Fruit fly (Drosophila melanogaster): ENCODE data around the gene MED20.

Gene MED20

DNA sequence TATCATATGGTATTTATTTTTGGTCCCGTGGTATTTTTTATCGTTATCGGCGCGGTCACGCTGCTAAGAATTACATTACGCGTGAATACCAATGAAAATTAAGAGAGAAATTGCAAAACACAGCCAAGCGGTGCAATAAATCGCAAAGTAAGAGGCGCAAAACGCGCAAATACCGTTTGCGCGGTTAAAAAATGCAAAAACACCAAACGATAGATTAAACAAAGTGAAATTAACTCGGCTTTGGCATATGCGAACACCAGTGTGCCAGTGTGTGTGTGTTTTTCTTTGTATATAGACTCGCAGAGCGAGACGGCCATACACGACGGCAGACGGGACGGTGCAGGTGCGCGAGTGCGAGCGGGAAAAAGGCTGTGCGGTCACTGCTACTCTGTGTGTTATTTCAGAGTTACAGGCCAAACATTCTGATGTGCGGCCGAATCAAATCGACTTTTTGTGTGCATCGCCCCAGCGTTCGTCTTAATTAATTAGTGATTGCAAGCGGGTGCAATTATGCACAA, 41.9 kb downstream of the MED20 start, which contains the start of gene Cka (continued):
- TF ChIP-seq CG4617 (GFP tag; optimal IDR thresholded peaks at IDR 0.05; ENCODE audit: borderline replicate concordance) = peak; percentile 93
- peak; percentile 11 for TF ChIP-seq Abd-B (GFP tag; optimal IDR thresholded peaks at IDR 0.05)
- TF ChIP-seq CG15601 (tag; optimal IDR thresholded peaks at IDR 0.05) = no peak
- no peak for TF ChIP-seq CG13775 (GFP tag; optimal IDR thresholded peaks at IDR 0.05)
- TF ChIP-seq Adf1 (GFP tag; IDR thresholded peaks at IDR 0.05) = no peak; the same call in 1 of the 2 replicates
- TF ChIP-seq CG1832 (GFP tag; optimal IDR thresholded peaks at IDR 0.05) = peak; percentile 97
- TF ChIP-seq hbn (GFP tag; IDR thresholded peaks at IDR 0.05; ENCODE audit: partially characterized antibody) = no peak
- no peak for TF ChIP-seq CG10654 (GFP tag; optimal IDR thresholded peaks at IDR 0.05)
- no peak for TF ChIP-seq CG3847 (GFP tag; IDR thresholded peaks at IDR 0.05)
- no peak for TF ChIP-seq eyg (GFP tag; optimal IDR thresholded peaks at IDR 0.05)
- TF ChIP-seq CG10543 (GFP tag; optimal IDR thresholded peaks at IDR 0.05) = peak; percentile 71
- TF ChIP-seq YL-1 (GFP tag; optimal IDR thresholded peaks at IDR 0.05) = peak; percentile 96
- TF ChIP-seq Jarid2 (GFP tag; optimal IDR thresholded peaks at IDR 0.05) = no peak
- TF ChIP-seq B-H2 (GFP tag; optimal IDR thresholded peaks at IDR 0.05) = peak; percentile 38
- no peak for TF ChIP-seq cad (GFP tag; optimal IDR thresholded peaks at IDR 0.05)
- no peak for TF ChIP-seq CG8290 (GFP tag; optimal IDR thresholded peaks at IDR 0.05)
- TF ChIP-seq CG8290 (tag; optimal IDR thresholded peaks at IDR 0.05) = peak in 1 of 2 experiments; percentile 68
- no peak for TF ChIP-seq HLH4C (GFP tag; IDR thresholded peaks at IDR 0.05; ENCODE audit: partially characterized antibody)
- TF ChIP-seq pita (GFP tag; optimal IDR thresholded peaks at IDR 0.05) = no peak
- TF ChIP-seq CG12104 (GFP tag; optimal IDR thresholded peaks at IDR 0.05) = no peak
- no peak for TF ChIP-seq psq (GFP tag; optimal IDR thresholded peaks at IDR 0.05)
- no peak for TF ChIP-seq pan (optimal IDR thresholded peaks at IDR 0.05)
- peak in 1 of 2 experiments; percentile 22 for TF ChIP-seq pan (GFP tag; optimal IDR thresholded peaks at IDR 0.05 in 1 of 2, IDR thresholded peaks at IDR 0.05 in 1 of 2)
- peak; percentile 40 for TF ChIP-seq wek (GFP tag; optimal IDR thresholded peaks at IDR 0.05)
- no peak for TF ChIP-seq CG16863 (GFP tag; optimal IDR thresholded peaks at IDR 0.05)
- TF ChIP-seq E2f2 (GFP tag; IDR thresholded peaks at IDR 0.05) = peak; percentile 18; the same call in 1 of the 2 replicates
- no peak for TF ChIP-seq yki (optimal IDR thresholded peaks at IDR 0.05)
- no peak for TF ChIP-seq dpn (GFP tag; optimal IDR thresholded peaks at IDR 0.05)
- peak; percentile 3 for TF ChIP-seq ac (GFP tag; optimal IDR thresholded peaks at IDR 0.05)
- TF ChIP-seq CG10431 (GFP tag; optimal IDR thresholded peaks at IDR 0.05) = no peak
- TF ChIP-seq Mad (GFP tag; optimal IDR thresholded peaks at IDR 0.05) = no peak
- TF ChIP-seq NFAT (GFP tag; IDR thresholded peaks at IDR 0.05) = no peak; the same call in 1 of the 2 replicates
- peak; percentile 38 for TF ChIP-seq nom (GFP tag; optimal IDR thresholded peaks at IDR 0.05)
- TF ChIP-seq CG11695 (GFP tag; IDR thresholded peaks at IDR 0.05) = no peak
- TF ChIP-seq PHDP (tag; optimal IDR thresholded peaks at IDR 0.05) = no peak
- TF ChIP-seq CG16813 (GFP tag; IDR thresholded peaks at IDR 0.05; ENCODE audit: partially characterized antibody) = no peak
- TF ChIP-seq pum (GFP tag; optimal IDR thresholded peaks at IDR 0.05) = no peak
- peak; percentile 61; the same call in 1 of the 2 replicates for TF ChIP-seq Bgb (GFP tag; IDR thresholded peaks at IDR 0.05; ENCODE audit: partially characterized antibody)
- TF ChIP-seq lola (GFP tag; optimal IDR thresholded peaks at IDR 0.05) = no peak
- no peak for TF ChIP-seq CG7357 (GFP tag; IDR thresholded peaks at IDR 0.05)
- TF ChIP-seq CG7271 (tag; optimal IDR thresholded peaks at IDR 0.05) = no peak
- TF ChIP-seq E2f1 (GFP tag; IDR thresholded peaks at IDR 0.05) = no peak
- no peak for TF ChIP-seq BtbVII (GFP tag; optimal IDR thresholded peaks at IDR 0.05)
- no peak for TF ChIP-seq dimm (GFP tag; IDR thresholded peaks at IDR 0.05)
- TF ChIP-seq shn (GFP tag; optimal IDR thresholded peaks at IDR 0.05) = no peak
- peak; percentile 98 for TF ChIP-seq CG10321 (GFP tag; IDR thresholded peaks at IDR 0.05)
- TF ChIP-seq her (GFP tag; optimal IDR thresholded peaks at IDR 0.05) = no peak
- no peak for TF ChIP-seq CG14965 (GFP tag; optimal IDR thresholded peaks at IDR 0.05; ENCODE audit: borderline replicate concordance)
- TF ChIP-seq repo (GFP tag; optimal IDR thresholded peaks at IDR 0.05) = no peak
- TF ChIP-seq Ravus (GFP tag; IDR thresholded peaks at IDR 0.05) = no peak
- no peak for TF ChIP-seq CG7928 (GFP tag; optimal IDR thresholded peaks at IDR 0.05)

Data from whole organism, embryonic.